Worm (Caenorhabditis elegans) whole organism, L4 larva: ENCODE results near the gene C26B9.6.

Experiments
- F26F4.8 ChIP-seq: fragments of 200-800 bp; sonication (Bioruptor generic); conservative IDR thresholded peaks from 2 replicates; pipeline ENCODE4 v1.3.6; 2022; ENCODE audit warnings: missing genetic modification characterization, missing compliant biosample characterization
- F37D6.2 ChIP-seq: sonication (generic microtip); optimal IDR thresholded peaks from 2 replicates; lab custom pipeline; 2016; ENCODE audit warnings: mild to moderate bottlenecking, missing genetic modification characterization, missing compliant biosample characterization
- F49E8.2 ChIP-seq: sonication (generic microtip); optimal IDR thresholded peaks from 2 replicates; lab custom pipeline; 2016; ENCODE audit warnings: missing compliant biosample characterization, mild to moderate bottlenecking, missing genetic modification characterization, borderline replicate concordance
- T20F7.1 ChIP-seq: fragments of 200-800 bp; sonication (Bioruptor generic); optimal IDR thresholded peaks from 2 replicates; lab custom pipeline; 2018; ENCODE audit warnings: mild to moderate bottlenecking, missing genetic modification characterization, missing compliant biosample characterization
- Y48G9A.11 ChIP-seq: fragments of 200-800 bp; sonication (Bioruptor generic); IDR thresholded peaks from 2 replicates; pipeline ENCODE4 v1.3.6; 2022; ENCODE audit warnings: missing genetic modification reagents, missing genetic modification characterization, missing compliant biosample characterization
- Y5F2A.4 ChIP-seq: fragments of 200-800 bp; sonication (Bioruptor generic); optimal IDR thresholded peaks from 2 replicates; lab custom pipeline; 2018; ENCODE audit warnings: mild to moderate bottlenecking, missing genetic modification characterization, missing compliant biosample characterization
- Y75B8A.6 ChIP-seq: fragments of 200-800 bp; sonication (Bioruptor generic); IDR thresholded peaks from 2 replicates; pipeline ENCODE4 v1.3.6; 2022; ENCODE audit warnings: missing genetic modification reagents, missing genetic modification characterization, missing compliant biosample characterization
- ZK337.2 ChIP-seq: fragments of 200-800 bp; sonication (Bioruptor generic); IDR thresholded peaks from 2 replicates; pipeline ENCODE4 v1.3.6; 2022; ENCODE audit warnings: missing genetic modification reagents, missing genetic modification characterization, missing compliant biosample characterization
- ZK546.5 ChIP-seq, 2 experiments: sonication (generic microtip); optimal IDR thresholded peaks; 2 replicates each; lab custom pipeline; 2017; ENCODE audit warnings: missing biosample characterization in 2 of 2, missing genetic modification characterization in 2 of 2
- aha-1 ChIP-seq: fragments of 150-350 bp; peaks from one replicate; lab custom pipeline; 2014; ENCODE audit warnings: missing biosample characterization, missing genetic modification characterization
- ama-1 ChIP-seq: fragments of 150-350 bp; optimal IDR thresholded peaks from 2 replicates; lab custom pipeline; 2014; ENCODE audit warnings: inconsistent platforms, mixed read lengths
- arid-1 ChIP-seq: fragments of 200-800 bp; sonication (Bioruptor generic); conservative IDR thresholded peaks from 2 replicates; pipeline ENCODE4 v1.3.6; 2022; ENCODE audit warnings: missing genetic modification reagents, missing genetic modification characterization, missing compliant biosample characterization
- ceh-32 ChIP-seq: sonication (generic microtip); optimal IDR thresholded peaks from 2 replicates; lab custom pipeline; 2016; ENCODE audit warnings: mild to moderate bottlenecking, missing genetic modification characterization, missing compliant biosample characterization; ENCODE audit not compliant: poor library complexity
- ceh-62 ChIP-seq: sonication (generic microtip); optimal IDR thresholded peaks from 2 replicates; lab custom pipeline; 2017; ENCODE audit warnings: missing biosample characterization, missing genetic modification characterization
- ces-1 ChIP-seq: fragments of 150-350 bp; sonication (generic microtip); optimal IDR thresholded peaks from 4 replicates; lab custom pipeline; 2014; ENCODE audit warnings: missing biosample characterization, missing genetic modification reagents, missing genetic modification characterization
- ctbp-1 ChIP-seq: fragments of 200-800 bp; sonication (Bioruptor generic); IDR thresholded peaks from 2 replicates; pipeline ENCODE4 v1.3.6; 2022; ENCODE audit warnings: missing genetic modification reagents, missing genetic modification characterization, missing compliant biosample characterization
- daf-19 ChIP-seq: fragments of 200-800 bp; sonication (Bioruptor generic); conservative IDR thresholded peaks from 2 replicates; pipeline ENCODE4 v1.3.6; 2022; ENCODE audit warnings: missing genetic modification characterization, missing compliant biosample characterization
- dmd-8 ChIP-seq: fragments of 200-800 bp; sonication (Bioruptor generic); IDR thresholded peaks from 2 replicates; pipeline ENCODE4 v1.3.6; 2022; ENCODE audit warnings: missing genetic modification characterization, missing compliant biosample characterization
- dmd-9 ChIP-seq: fragments of 200-800 bp; sonication (Bioruptor generic); IDR thresholded peaks from 2 replicates; pipeline ENCODE4 v1.3.6; 2022; ENCODE audit warnings: missing genetic modification reagents, missing genetic modification characterization, missing compliant biosample characterization
- dpl-1 ChIP-seq: fragments of 150-350 bp; optimal IDR thresholded peaks from 2 replicates; lab custom pipeline; 2014; ENCODE audit warnings: missing biosample characterization, missing genetic modification reagents, missing genetic modification characterization
- dve-1 ChIP-seq: sonication (generic microtip); optimal IDR thresholded peaks from 2 replicates; lab custom pipeline; 2017; ENCODE audit warnings: antibody characterized with exemption, mild to moderate bottlenecking, missing genetic modification characterization, missing compliant biosample characterization; ENCODE audit not compliant: insufficient read depth
- fos-1 ChIP-seq: fragments of 150-350 bp; optimal IDR thresholded peaks from 2 replicates; lab custom pipeline; 2014; ENCODE audit warnings: missing biosample characterization, missing genetic modification characterization
- gei-8 ChIP-seq: fragments of 200-800 bp; sonication (Bioruptor generic); optimal IDR thresholded peaks from 2 replicates; lab custom pipeline; 2018; ENCODE audit warnings: mild to moderate bottlenecking, missing genetic modification characterization, missing compliant biosample characterization
- hif-1 ChIP-seq, 2 experiments: sonication (generic microtip); optimal IDR thresholded peaks; 2 replicates each; lab custom pipeline; 2016 to 2017; ENCODE audit warnings: missing compliant biosample characterization in 2 of 2, missing genetic modification characterization in 2 of 2, missing genetic modification reagents in 2 of 2, missing genotype in 2 of 2, mild to moderate bottlenecking in 1 of 2
- jun-1 ChIP-seq: fragments of 150-350 bp; optimal IDR thresholded peaks from 2 replicates; lab custom pipeline; 2014; ENCODE audit warnings: missing biosample characterization, missing genetic modification reagents, missing genetic modification characterization
- lim-7 ChIP-seq: fragments of 200-800 bp; sonication (Bioruptor generic); IDR thresholded peaks from 2 replicates; pipeline ENCODE4 v1.3.6; 2022; ENCODE audit warnings: missing genetic modification characterization, missing compliant biosample characterization
- lin-1 ChIP-seq: fragments of 200-800 bp; sonication (Bioruptor generic); IDR thresholded peaks from 2 replicates; pipeline ENCODE4 v1.3.6; 2022; ENCODE audit warnings: missing genetic modification reagents, missing genetic modification characterization, missing compliant biosample characterization
- lin-13 ChIP-seq: fragments of 150-350 bp; optimal IDR thresholded peaks from 2 replicates; lab custom pipeline; 2014; ENCODE audit warnings: missing biosample characterization, missing genetic modification reagents, missing genetic modification characterization
- lin-39 ChIP-seq: fragments of 150-350 bp; optimal IDR thresholded peaks from 2 replicates; lab custom pipeline; 2014; ENCODE audit warnings: missing biosample characterization, missing genetic modification reagents, missing genetic modification characterization
- mdl-1 ChIP-seq, 2 experiments: fragments of 150-350 bp in 1 of 2; sonication (generic microtip) in 1 of 2; optimal IDR thresholded peaks; 2 replicates each; lab custom pipeline; 2014 to 2017; ENCODE audit warnings: missing biosample characterization in 2 of 2, missing genetic modification characterization in 2 of 2
- mep-1 ChIP-seq: fragments of 150-350 bp; sonication (generic microtip); optimal IDR thresholded peaks from 3 replicates; lab custom pipeline; 2014; ENCODE audit warnings: missing biosample characterization, missing genetic modification characterization
- mes-2 ChIP-seq: sonication (generic microtip); optimal IDR thresholded peaks from 2 replicates; lab custom pipeline; 2016; ENCODE audit warnings: missing genotype, mild to moderate bottlenecking, missing genetic modification characterization, missing compliant biosample characterization; ENCODE audit not compliant: poor library complexity, severe bottlenecking
- mxl-3 ChIP-seq: fragments of 200-800 bp; sonication (Bioruptor generic); optimal IDR thresholded peaks from 2 replicates; lab custom pipeline; 2018; ENCODE audit warnings: mild to moderate bottlenecking, missing genetic modification characterization, missing compliant biosample characterization
- nhr-10 ChIP-seq: fragments of 150-350 bp; optimal IDR thresholded peaks from 2 replicates; lab custom pipeline; 2014; ENCODE audit warnings: missing biosample characterization, missing genetic modification characterization
- nhr-111 ChIP-seq: fragments of 200-800 bp; sonication (Bioruptor generic); optimal IDR thresholded peaks from 2 replicates; lab custom pipeline; 2018; ENCODE audit warnings: mild to moderate bottlenecking, missing genetic modification characterization, missing compliant biosample characterization
- nhr-25 ChIP-seq: sonication (generic microtip); optimal IDR thresholded peaks from 2 replicates; lab custom pipeline; 2017; ENCODE audit warnings: missing genetic modification characterization, mild to moderate bottlenecking, missing compliant biosample characterization, antibody characterized with exemption, moderate library complexity, borderline replicate concordance; ENCODE audit not compliant: insufficient read depth
- nhr-41 ChIP-seq: fragments of 200-800 bp; sonication (Bioruptor generic); IDR thresholded peaks from 2 replicates; pipeline ENCODE4 v1.3.6; 2022; ENCODE audit warnings: missing genetic modification reagents, missing genetic modification characterization, missing compliant biosample characterization
- nhr-42 ChIP-seq: fragments of 200-800 bp; sonication (Bioruptor generic); IDR thresholded peaks from 2 replicates; pipeline ENCODE4 v1.3.6; 2022; ENCODE audit warnings: missing genetic modification characterization, missing compliant biosample characterization
- nhr-6 ChIP-seq: fragments of 150-350 bp; optimal IDR thresholded peaks from 2 replicates; lab custom pipeline; 2014; ENCODE audit warnings: missing biosample characterization, missing genetic modification characterization
- nhr-76 ChIP-seq: fragments of 150-350 bp; optimal IDR thresholded peaks from 2 replicates; lab custom pipeline; 2014; ENCODE audit warnings: missing biosample characterization, missing genetic modification characterization
- pqm-1 ChIP-seq: sonication (generic microtip); optimal IDR thresholded peaks from 2 replicates; lab custom pipeline; 2017; ENCODE audit warnings: missing biosample characterization, missing genetic modification characterization
- rbr-2 ChIP-seq: sonication (generic microtip); optimal IDR thresholded peaks from 2 replicates; lab custom pipeline; 2016; ENCODE audit warnings: missing genotype, missing genetic modification characterization, missing compliant biosample characterization
- skn-1 ChIP-seq: fragments of 150-350 bp; optimal IDR thresholded peaks from 2 replicates; lab custom pipeline; 2014; ENCODE audit warnings: missing biosample characterization, missing genetic modification characterization
- snpc-1.2 ChIP-seq: fragments of 200-800 bp; sonication (Bioruptor generic); IDR thresholded peaks from 2 replicates; pipeline ENCODE4 v1.3.6; 2022; ENCODE audit warnings: missing genetic modification reagents, missing genetic modification characterization, missing compliant biosample characterization
- snpc-4 ChIP-seq: fragments of 150-350 bp; optimal IDR thresholded peaks from 2 replicates; lab custom pipeline; 2014; ENCODE audit warnings: missing biosample characterization, missing genetic modification characterization
- spr-1 ChIP-seq: sonication (generic microtip); optimal IDR thresholded peaks from 2 replicates; lab custom pipeline; 2016; ENCODE audit warnings: mild to moderate bottlenecking, missing genetic modification characterization, missing compliant biosample characterization
- unc-62 ChIP-seq, 3 experiments: fragments of 150-350 bp in 1 of 3; sonication (generic microtip); optimal IDR thresholded peaks in 2 of 3; peaks in 1 of 3; 1 replicate in 1 of 3; 2 replicates in 2 of 3; lab custom pipeline; 2014 to 2017; ENCODE audit warnings: missing biosample characterization in 3 of 3, missing genetic modification characterization in 3 of 3, missing genetic modification reagents in 3 of 3, missing genotype in 1 of 3
- zfp-3 ChIP-seq: fragments of 200-800 bp; sonication (Bioruptor generic); conservative IDR thresholded peaks from 2 replicates; pipeline ENCODE4 v1.3.6; 2022; ENCODE audit warnings: missing genetic modification reagents, missing genetic modification characterization, missing compliant biosample characterization
- zip-11 ChIP-seq: fragments of 200-800 bp; sonication (Bioruptor generic); IDR thresholded peaks from 2 replicates; pipeline ENCODE4 v1.3.6; 2022; ENCODE audit warnings: missing genetic modification characterization, missing compliant biosample characterization
- zip-2 ChIP-seq: fragments of 150-350 bp; optimal IDR thresholded peaks from 2 replicates; lab custom pipeline; 2014; ENCODE audit warnings: missing biosample characterization, missing genetic modification characterization
- ztf-7 ChIP-seq: fragments of 150-350 bp; optimal IDR thresholded peaks from 2 replicates; lab custom pipeline; 2014; ENCODE audit warnings: missing biosample characterization, missing genetic modification characterization

The C26B9.6 gene

ce11 chrX:5336498-5336897 lies 1.2 kb upstream of the C26B9.6 start (continued):
- TF ChIP-seq ceh-32 (tag; lab: Kevin White, UChicago) (no peak), gei-8 (GFP tag; lab: Kevin White, UChicago) (no peak), dve-1 (tag; lab: Kevin White, UChicago) (peak; percentile 68), Y48G9A.11 (GFP tag; lab: Robert Waterston, UW) (no peak), ces-1 (GFP tag; lab: Kevin White, UChicago) (no peak), ztf-7 (tag; lab: Kevin White, UChicago) (no peak), mxl-3 (GFP tag; lab: Kevin White, UChicago) (peak; percentile 92), fos-1 (tag; lab: Kevin White, UChicago) (no peak), mes-2 (peak; percentile 81), F37D6.2 (tag; lab: Kevin White, UChicago) (peak; percentile 53), T20F7.1 (GFP tag; lab: Kevin White, UChicago) (no peak), nhr-41 (GFP tag; lab: Robert Waterston, UW) (no peak), F26F4.8 (GFP tag; lab: Robert Waterston, UW) (no peak), nhr-111 (GFP tag; lab: Kevin White, UChicago) (no peak), lim-7 (GFP tag; lab: Robert Waterston, UW) (0 out of 2 replicates have a peak, but pooled peaks have one; percentile 5), ceh-62 (tag; lab: Kevin White, UChicago) (no peak), dpl-1 (GFP tag; lab: Kevin White, UChicago) (no peak), daf-19 (GFP tag; lab: Robert Waterston, UW) (no peak), ZK546.5 (tag; optimal IDR thresholded peaks at IDR 0.05; lab: Kevin White, UChicago) (no peak), ZK337.2 (GFP tag; lab: Robert Waterston, UW) (no peak), zfp-3 (GFP tag; lab: Robert Waterston, UW) (no peak), hif-1 (tag; optimal IDR thresholded peaks at IDR 0.05; lab: Kevin White, UChicago) (peak in 1 of 2 experiments; percentile 77), lin-1 (GFP tag; lab: Robert Waterston, UW) (peak; percentile 62; the same call in 1 of the 2 replicates), ama-1 (no peak), zip-2 (tag; lab: Kevin White, UChicago) (no peak), skn-1 (tag; lab: Kevin White, UChicago) (no peak), arid-1 (GFP tag; lab: Robert Waterston, UW) (no peak), rbr-2 (peak; percentile 77), dmd-8 (no peak), mdl-1 (tag; optimal IDR thresholded peaks at IDR 0.05; lab: Kevin White, UChicago) (peak; percentile 46 to 92), nhr-42 (GFP tag; lab: Robert Waterston, UW) (0 out of 2 replicates have a peak, but pooled peaks have one; percentile 7), mep-1 (peak; percentile 81), snpc-4 (tag; lab: Kevin White, UChicago) (no peak), nhr-25 (tag; lab: Kevin White, UChicago) (peak; percentile 4), nhr-10 (tag; lab: Kevin White, UChicago) (peak; percentile 47), Y5F2A.4 (GFP tag; lab: Kevin White, UChicago) (no peak), zip-11 (GFP tag; lab: Robert Waterston, UW) (no peak), unc-62 (GFP tag; optimal IDR thresholded peaks at IDR 0.05 in 1 of 2; lab: Kevin White, UChicago) (peak in 1 of 2 experiments; percentile 95), unc-62 (tag; optimal IDR thresholded peaks at IDR 0.05; lab: Kevin White, UChicago) (no peak), jun-1 (tag; lab: Kevin White, UChicago) (peak; percentile 26), aha-1 (tag; lab: Kevin White, UChicago) (peak; percentile 93), nhr-76 (no peak), F49E8.2 (tag; lab: Kevin White, UChicago) (no peak), dmd-9 (GFP tag; lab: Robert Waterston, UW) (no peak), lin-13 (GFP tag; lab: Kevin White, UChicago) (no peak), Y75B8A.6 (GFP tag; lab: Robert Waterston, UW) (no peak), pqm-1 (peak; percentile 6), nhr-6 (no peak), ctbp-1 (GFP tag; lab: Robert Waterston, UW) (peak; percentile 48; the same call in 1 of the 2 replicates), snpc-1.2 (GFP tag; lab: Robert Waterston, UW) (no peak), lin-39 (tag; lab: Kevin White, UChicago) (no peak), spr-1 (tag; lab: Kevin White, UChicago) (peak; percentile 21)
